Fruit fly (Drosophila melanogaster) whole organism, embryonic: ENCODE data around the gene Hsp110.

Experiments used
- Atf6 ChIP-seq: fragments of 200-800 bp; sonication (Bioruptor generic); IDR thresholded peaks from 2 replicates; pipeline ENCODE4 v1.3.6; 2022; ENCODE audit warnings: missing biosample characterization, missing genetic modification characterization
- Bdp1 ChIP-seq: fragments of 200-800 bp; sonication (Bioruptor generic); optimal IDR thresholded peaks from 3 replicates; lab custom pipeline; 2016; ENCODE audit warnings: missing biosample characterization, missing genetic modification characterization
- CG11456 ChIP-seq: fragments of 200-800 bp; sonication (Bioruptor generic); IDR thresholded peaks from 3 replicates; pipeline ENCODE4 v1.3.6; 2022; ENCODE audit warnings: missing biosample characterization, missing genetic modification characterization
- CG12104 ChIP-seq: fragments of 200-800 bp; sonication (Bioruptor generic); optimal IDR thresholded peaks from 3 replicates; lab custom pipeline; 2016; ENCODE audit warnings: missing biosample characterization, missing genetic modification characterization
- CG12236 ChIP-seq: fragments of 200-800 bp; sonication (Bioruptor generic); optimal IDR thresholded peaks from 2 replicates; lab custom pipeline; 2016; ENCODE audit warnings: missing biosample characterization, missing genetic modification characterization
- CG13894 ChIP-seq: fragments of 200-800 bp; sonication (Bioruptor generic); optimal IDR thresholded peaks from 3 replicates; lab custom pipeline; 2018; ENCODE audit warnings: missing biosample characterization, mild to moderate bottlenecking, missing genetic modification characterization, moderate library complexity
- CG15073 ChIP-seq: fragments of 200-800 bp; sonication (Bioruptor generic); optimal IDR thresholded peaks from 2 replicates; lab custom pipeline; 2016; ENCODE audit warnings: missing biosample characterization, missing genetic modification characterization
- CG16779 ChIP-seq: fragments of 200-800 bp; sonication (Bioruptor generic); IDR thresholded peaks from 2 replicates; pipeline ENCODE4 v1.3.6; 2022; ENCODE audit warnings: missing biosample characterization, missing genetic modification characterization
- CG34224 ChIP-seq: fragments of 200-800 bp; sonication (Bioruptor generic); IDR thresholded peaks from 3 replicates; pipeline ENCODE4 v1.3.6; 2022; ENCODE audit warnings: missing biosample characterization, missing genetic modification characterization; ENCODE audit not compliant: partially characterized antibody
- CG34422 ChIP-seq: fragments of 200-800 bp; sonication (Bioruptor generic); IDR thresholded peaks from 3 replicates; pipeline ENCODE4 v1.3.6; 2022; ENCODE audit warnings: missing biosample characterization, missing genetic modification characterization
- CG3726 ChIP-seq: fragments of 200-800 bp; sonication (Bioruptor generic); IDR thresholded peaks from 3 replicates; pipeline ENCODE4, ENCODE4 v1.3.6; 2022; ENCODE audit warnings: missing biosample characterization, missing genetic modification characterization
- CG4404 ChIP-seq: fragments of 200-800 bp; sonication (Bioruptor generic); IDR thresholded peaks from 2 replicates; pipeline ENCODE4 v1.3.6; 2022; ENCODE audit warnings: missing biosample characterization, missing genetic modification characterization
- CG4424 ChIP-seq: fragments of 200-800 bp; sonication (Bioruptor generic); optimal IDR thresholded peaks from 3 replicates; lab custom pipeline; 2016; ENCODE audit warnings: missing biosample characterization, missing genetic modification characterization
- CG4730 ChIP-seq: fragments of 200-800 bp; sonication (Bioruptor generic); IDR thresholded peaks from 2 replicates; pipeline ENCODE4 v1.3.6; 2022; ENCODE audit warnings: missing biosample characterization, missing genetic modification characterization
- CG5180 ChIP-seq: fragments of 200-800 bp; sonication (Bioruptor generic); optimal IDR thresholded peaks from 3 replicates; lab custom pipeline; 2017; ENCODE audit warnings: missing biosample characterization, missing genetic modification characterization, mild to moderate bottlenecking, moderate library complexity, missing genetic modification reagents
- CG6791 ChIP-seq: fragments of 200-800 bp; sonication (Bioruptor generic); IDR thresholded peaks from 3 replicates; pipeline ENCODE4 v1.3.6; 2022; ENCODE audit warnings: missing biosample characterization, missing genetic modification characterization; ENCODE audit not compliant: partially characterized antibody
- CG7372 ChIP-seq: fragments of 200-800 bp; sonication (Bioruptor generic); IDR thresholded peaks from 2 replicates; pipeline ENCODE4 v1.3.6; 2022; ENCODE audit warnings: missing biosample characterization, missing genetic modification characterization
- CG7963 ChIP-seq: fragments of 200-800 bp; sonication (Bioruptor generic); IDR thresholded peaks from 3 replicates; pipeline ENCODE4 v1.3.6; 2022; ENCODE audit warnings: missing biosample characterization, missing genetic modification characterization; ENCODE audit not compliant: partially characterized antibody
- CHES-1-like ChIP-seq: fragments of 200-800 bp; sonication (Bioruptor generic); optimal IDR thresholded peaks from 2 replicates; lab custom pipeline; 2016; ENCODE audit warnings: missing biosample characterization, missing genetic modification characterization
- D19B ChIP-seq: fragments of 200-800 bp; sonication (Bioruptor generic); optimal IDR thresholded peaks from 2 replicates; lab custom pipeline; 2017; ENCODE audit warnings: missing biosample characterization, mild to moderate bottlenecking, missing genetic modification characterization
- Dip3 ChIP-seq: fragments of 200-800 bp; sonication (Bioruptor generic); optimal IDR thresholded peaks from 3 replicates; lab custom pipeline; 2016; ENCODE audit warnings: missing biosample characterization, missing genetic modification characterization
- Dll ChIP-seq: fragments of 200-800 bp; sonication (Bioruptor generic); IDR thresholded peaks from 4 replicates; pipeline ENCODE4 v1.3.6; 2022; ENCODE audit warnings: missing biosample characterization, missing genetic modification characterization; ENCODE audit not compliant: partially characterized antibody
- Eip74EF ChIP-seq, 2 experiments: fragments of 200-800 bp in 1 of 2; fragments of >200 bp in 1 of 2; sonication (Bioruptor generic) in 1 of 2; optimal IDR thresholded peaks; 2 replicates each; lab custom pipeline; 2017 to 2019; ENCODE audit warnings: missing biosample characterization in 2 of 2, missing genetic modification characterization in 2 of 2, mild to moderate bottlenecking in 1 of 2, moderate library complexity in 1 of 2
- Gug ChIP-seq: fragments of 200-800 bp; sonication (Bioruptor generic); IDR thresholded peaks from 4 replicates; pipeline ENCODE4 v1.3.6; 2022; ENCODE audit warnings: missing biosample characterization, missing genetic modification characterization
- HLHmδ ChIP-seq: fragments of 200-800 bp; sonication (Bioruptor generic); optimal IDR thresholded peaks from 2 replicates; lab custom pipeline; 2018; ENCODE audit warnings: missing biosample characterization, mild to moderate bottlenecking, missing genetic modification characterization, moderate library complexity
- Mrtf ChIP-seq: fragments of 200-800 bp; sonication (Bioruptor generic); IDR thresholded peaks from 3 replicates; pipeline ENCODE4 v1.3.6; 2022; ENCODE audit warnings: missing biosample characterization, missing genetic modification characterization
- NK7.1 ChIP-seq: fragments of 200-800 bp; sonication (Bioruptor generic); optimal IDR thresholded peaks from 3 replicates; lab custom pipeline; 2016; ENCODE audit warnings: missing biosample characterization, missing genetic modification characterization
- Poxn ChIP-seq: fragments of 200-800 bp; sonication (Bioruptor generic); IDR thresholded peaks from 2 replicates; pipeline ENCODE4 v1.3.6; 2022; ENCODE audit warnings: missing biosample characterization, missing genetic modification characterization
- ara ChIP-seq: fragments of 200-800 bp; sonication (Bioruptor generic); IDR thresholded peaks from 2 replicates; pipeline ENCODE4 v1.3.6; 2022; ENCODE audit warnings: missing biosample characterization, missing genetic modification characterization
- bcd ChIP-seq: fragments of 200-800 bp; sonication (Bioruptor generic); optimal IDR thresholded peaks from 2 replicates; lab custom pipeline; 2017; ENCODE audit warnings: missing biosample characterization, mild to moderate bottlenecking, missing genetic modification characterization
- bigmax ChIP-seq: fragments of 200-800 bp; sonication (Bioruptor generic); optimal IDR thresholded peaks from 2 replicates; lab custom pipeline; 2018; ENCODE audit warnings: missing biosample characterization, mild to moderate bottlenecking, missing genetic modification characterization
- dmrt99B ChIP-seq: fragments of 200-800 bp; sonication (Bioruptor generic); optimal IDR thresholded peaks from 2 replicates; lab custom pipeline; 2018; ENCODE audit warnings: missing biosample characterization, mild to moderate bottlenecking, missing genetic modification characterization, moderate library complexity
- grau ChIP-seq: fragments of 200-800 bp; optimal IDR thresholded peaks from 3 replicates; lab custom pipeline; 2019; ENCODE audit warnings: missing biosample characterization, mild to moderate bottlenecking, missing genetic modification characterization, moderate library complexity
- gt ChIP-seq: fragments of 200-800 bp; sonication (Bioruptor generic); IDR thresholded peaks from 2 replicates; pipeline ENCODE4 v1.3.6; 2022; ENCODE audit warnings: missing biosample characterization, missing genetic modification characterization
- her ChIP-seq: fragments of 200-800 bp; sonication (Bioruptor generic); optimal IDR thresholded peaks from 2 replicates; lab custom pipeline; 2016; ENCODE audit warnings: missing biosample characterization, missing genetic modification characterization
- jumu ChIP-seq: fragments of 200-800 bp; sonication (Bioruptor generic); optimal IDR thresholded peaks from 3 replicates; lab custom pipeline; 2016; ENCODE audit warnings: missing biosample characterization, missing genetic modification characterization
- ken ChIP-seq: fragments of 200-800 bp; sonication (Bioruptor generic); IDR thresholded peaks from 3 replicates; pipeline ENCODE4 v1.3.6; 2022; ENCODE audit warnings: missing biosample characterization, missing genetic modification characterization
- klu ChIP-seq: fragments of 200-800 bp; sonication (Bioruptor generic); IDR thresholded peaks from 2 replicates; pipeline ENCODE4 v1.3.6; 2022; ENCODE audit warnings: missing biosample characterization, missing genetic modification characterization
- kni ChIP-seq: fragments of 200-800 bp; sonication (Bioruptor generic); optimal IDR thresholded peaks from 3 replicates; lab custom pipeline; 2017; ENCODE audit warnings: mild to moderate bottlenecking, missing biosample characterization, missing genetic modification reagents, missing genetic modification characterization
- knrl ChIP-seq: fragments of 200-800 bp; sonication (Bioruptor generic); IDR thresholded peaks from 3 replicates; pipeline ENCODE4 v1.3.6; 2022; ENCODE audit warnings: missing biosample characterization, missing genetic modification characterization; ENCODE audit not compliant: partially characterized antibody
- mam ChIP-seq: fragments of 200-800 bp; sonication (Bioruptor generic); optimal IDR thresholded peaks from 3 replicates; lab custom pipeline; 2016; ENCODE audit warnings: missing biosample characterization, missing genetic modification characterization
- pros ChIP-seq: fragments of 200-800 bp; sonication (Bioruptor generic); optimal IDR thresholded peaks from 3 replicates; lab custom pipeline; 2019; ENCODE audit warnings: missing biosample characterization, mild to moderate bottlenecking, missing genetic modification characterization, moderate library complexity
- sens ChIP-seq: fragments of 200-800 bp; sonication (Bioruptor generic); peaks from one replicate; lab custom pipeline; 2016; ENCODE audit warnings: missing biosample characterization, missing genetic modification characterization
- sisA ChIP-seq: fragments of 200-800 bp; sonication (Bioruptor generic); IDR thresholded peaks from 2 replicates; pipeline ENCODE4 v1.3.6; 2022; ENCODE audit warnings: missing biosample characterization, missing genetic modification characterization
- slbo ChIP-seq: fragments of 200-800 bp; sonication (Bioruptor generic); IDR thresholded peaks from 2 replicates; pipeline ENCODE4 v1.3.6; 2022; ENCODE audit warnings: missing biosample characterization, missing genetic modification characterization
- tap ChIP-seq: fragments of 200-800 bp; optimal IDR thresholded peaks from 3 replicates; lab custom pipeline; 2019; ENCODE audit warnings: missing biosample characterization, mild to moderate bottlenecking, missing genetic modification characterization, moderate library complexity
- tll ChIP-seq, 2 experiments: fragments of 200-800 bp in 1 of 2; fragments of >200 bp in 1 of 2; sonication (Bioruptor generic) in 1 of 2; optimal IDR thresholded peaks; 2 replicates each; lab custom pipeline; 2017 to 2019; ENCODE audit warnings: missing biosample characterization in 2 of 2, missing genetic modification characterization in 2 of 2, mild to moderate bottlenecking in 1 of 2, moderate library complexity in 1 of 2
- usp ChIP-seq: fragments of >200 bp; optimal IDR thresholded peaks from 2 replicates; lab custom pipeline; 2017; ENCODE audit warnings: missing biosample characterization, missing genetic modification characterization

Gene Hsp110

DNA sequence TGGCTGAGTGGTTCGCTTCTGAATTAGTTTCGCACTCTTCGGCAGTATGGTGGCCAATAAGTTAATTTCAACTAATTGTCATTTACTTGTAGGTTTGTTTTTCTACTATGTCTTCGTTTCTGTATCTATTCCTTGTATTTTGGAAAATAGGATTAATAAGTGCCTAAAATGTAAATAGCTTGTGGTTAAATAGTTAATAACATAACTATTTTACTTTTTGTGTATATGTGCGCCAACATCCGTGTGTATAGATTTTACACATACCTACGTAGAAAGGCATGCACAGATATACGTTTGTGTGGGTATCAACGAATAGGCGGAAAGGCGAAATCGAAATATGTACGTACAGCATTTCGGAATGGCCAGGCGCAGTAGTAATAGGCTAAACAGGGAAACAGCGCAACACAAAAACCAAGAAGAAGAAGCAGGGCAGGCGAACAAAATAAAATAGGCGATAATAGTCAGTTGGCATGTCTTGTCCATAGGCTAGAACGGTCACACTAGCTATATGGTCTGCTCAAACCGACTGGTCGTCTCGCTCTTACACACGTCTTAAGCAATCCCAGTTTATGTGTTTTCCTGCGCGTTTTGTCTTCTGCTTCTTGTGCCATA lies 34.2 kb upstream of the Hsp110 start (continued):
- TF ChIP-seq klu (GFP tag; lab: Robert Waterston, UW) = no peak
- no peak for TF ChIP-seq Dll (GFP tag; lab: Robert Waterston, UW)
- no peak for TF ChIP-seq CG6791 (GFP tag; lab: Robert Waterston, UW)
- no peak for TF ChIP-seq Bdp1 (GFP tag; lab: Kevin White, UChicago)
- no peak for TF ChIP-seq Gug (GFP tag; lab: Robert Waterston, UW)
- TF ChIP-seq CG34224 (GFP tag; lab: Robert Waterston, UW) = no peak
- TF ChIP-seq bigmax = no peak
- no peak for TF ChIP-seq CG12236 (GFP tag; lab: Kevin White, UChicago)
- TF ChIP-seq mam (GFP tag; lab: Kevin White, UChicago) = no peak
- TF ChIP-seq CG15073 (GFP tag; lab: Kevin White, UChicago) = no peak
- TF ChIP-seq ken (GFP tag; lab: Robert Waterston, UW) = no peak
- TF ChIP-seq Eip74EF (GFP tag; optimal IDR thresholded peaks at IDR 0.05; lab: Kevin White, UChicago) = peak in 1 of 2 experiments; percentile 35
- TF ChIP-seq CG4730 (GFP tag; lab: Robert Waterston, UW) = no peak

DNA sequence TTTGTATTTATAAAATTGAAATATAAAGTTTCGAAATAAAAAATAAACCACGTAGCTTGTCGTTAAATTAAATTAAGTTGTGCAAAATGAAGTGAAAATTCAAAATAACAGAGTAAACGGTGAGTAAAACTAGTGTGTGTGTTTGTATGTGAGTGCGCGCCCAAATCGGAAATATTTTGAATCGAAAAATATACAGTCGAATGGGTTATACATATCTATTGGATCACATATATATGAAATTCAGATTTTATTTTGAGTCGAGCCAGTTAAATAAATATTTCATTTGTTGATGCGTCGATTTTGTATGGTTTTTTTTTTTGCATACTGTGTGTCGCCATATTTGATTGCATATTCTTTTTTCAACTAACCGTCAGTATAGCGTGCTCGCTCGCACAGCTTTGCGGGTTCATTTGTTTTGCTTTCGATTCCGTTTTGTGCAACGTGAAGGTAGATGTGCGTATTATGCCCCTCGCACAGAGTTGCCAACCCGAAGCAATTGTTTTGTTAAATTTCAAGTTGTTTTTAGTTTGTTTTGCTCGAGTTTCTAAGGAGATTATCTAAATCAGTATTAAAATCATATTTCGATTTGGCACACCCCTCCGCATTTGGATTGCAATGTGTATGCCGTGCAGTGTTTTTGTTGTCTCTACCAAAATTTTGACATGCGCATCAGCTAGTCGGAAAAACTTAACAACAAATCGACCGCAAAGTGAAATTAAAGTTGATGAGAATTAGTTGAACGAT lies 33.4 kb upstream of the Hsp110 start:
- TF ChIP-seq gt (GFP tag; lab: Robert Waterston, UW) (no peak), D19B (GFP tag; lab: Kevin White, UChicago) (peak; percentile 13), usp (GFP tag; lab: Kevin White, UChicago) (no peak), Poxn (GFP tag; lab: Robert Waterston, UW) (no peak), CG13894 (tag; lab: Kevin White, UChicago) (no peak), dmrt99B (tag; lab: Kevin White, UChicago) (no peak), kni (peak; percentile 18), bcd (no peak), her (GFP tag; lab: Kevin White, UChicago) (no peak), slbo (GFP tag; lab: Robert Waterston, UW) (peak; percentile 20; the same call in 1 of the 2 replicates), NK7.1 (GFP tag; lab: Kevin White, UChicago) (no peak), knrl (GFP tag; lab: Robert Waterston, UW) (no peak), tll (GFP tag; optimal IDR thresholded peaks at IDR 0.05; lab: Kevin White, UChicago) (no peak), pros (no peak), Atf6 (GFP tag; lab: Robert Waterston, UW) (no peak), Mrtf (GFP tag; lab: Robert Waterston, UW) (no peak), CHES-1-like (no peak), CG4404 (GFP tag; lab: Robert Waterston, UW) (no peak), jumu (GFP tag; lab: Kevin White, UChicago) (no peak), CG3726 (GFP tag; lab: Robert Waterston, UW) (no peak), CG11456 (GFP tag; lab: Robert Waterston, UW) (no peak), CG16779 (GFP tag; lab: Robert Waterston, UW) (no peak), CG12104 (GFP tag; lab: Kevin White, UChicago) (no peak), grau (tag; lab: Kevin White, UChicago) (peak; percentile 18), CG12236 (GFP tag; lab: Kevin White, UChicago) (no peak), sens (GFP tag; lab: Kevin White, UChicago) (peak; percentile 88), Dip3 (GFP tag; lab: Kevin White, UChicago) (peak; percentile 31), CG7372 (no peak), CG4424 (GFP tag; lab: Kevin White, UChicago) (no peak), tap (tag; lab: Kevin White, UChicago) (no peak), CG34422 (GFP tag; lab: Robert Waterston, UW) (0 out of 3 replicates have a peak, but pooled peaks have one; percentile 14), HLHmδ (no peak), CG5180 (GFP tag; lab: Kevin White, UChicago) (no peak), ara (no peak), sisA (GFP tag; lab: Robert Waterston, UW) (no peak), CG7963 (GFP tag; lab: Robert Waterston, UW) (no peak)
